Worm (Caenorhabditis elegans): ENCODE data around the gene C01G12.13.

DNA sequence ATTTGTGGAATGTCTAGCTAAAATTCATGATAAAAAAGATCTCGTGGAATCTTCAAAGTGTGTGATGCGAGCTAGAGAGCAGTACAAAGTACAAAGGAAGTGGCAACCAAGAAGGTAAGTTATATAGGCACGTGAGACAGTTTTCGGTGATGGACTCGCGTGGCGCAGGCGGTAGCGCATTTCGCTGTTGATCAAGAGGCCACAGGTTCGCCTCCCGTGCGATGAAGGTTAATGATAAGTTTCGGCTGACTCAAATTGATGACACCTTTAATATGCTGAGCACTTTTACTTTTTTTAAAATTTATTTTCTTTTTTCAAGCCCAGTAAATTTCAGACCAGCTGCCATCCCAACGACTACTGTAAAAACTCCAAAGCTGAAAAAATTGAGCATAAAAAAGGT is 40.4 kb downstream of the C01G12.13 start:
- no peak for TF ChIP-seq unc-86 (tag; optimal IDR thresholded peaks at IDR 0.05)
- TF ChIP-seq ces-1 (GFP tag; optimal IDR thresholded peaks at IDR 0.05), result no peak
- TF ChIP-seq nhr-47 (tag; optimal IDR thresholded peaks at IDR 0.05), result no peak
- TF ChIP-seq pqm-1 (tag; optimal IDR thresholded peaks at IDR 0.05), result no peak
- no peak for TF ChIP-seq irx-1 (tag; optimal IDR thresholded peaks at IDR 0.05)
- TF ChIP-seq sptf-1 (tag; optimal IDR thresholded peaks at IDR 0.05), result no peak
- no peak for TF ChIP-seq snpc-4 (tag; optimal IDR thresholded peaks at IDR 0.05)
- TF ChIP-seq ztf-11 (tag; optimal IDR thresholded peaks at IDR 0.05), result no peak
- no peak for TF ChIP-seq lin-13 (GFP tag; optimal IDR thresholded peaks at IDR 0.05)

All from whole organism, L1 larva.